Fruit fly (Drosophila melanogaster): ENCODE data around the gene U2af38.

The U2af38 gene

dm6 chr2L:271553-271952, 22.9 kb downstream of the U2af38 start, which contains the start of gene Dus1 (continued):
- TF ChIP-seq Hr78 (GFP tag; optimal IDR thresholded peaks at IDR 0.05) (no peak), Spps (tag; optimal IDR thresholded peaks at IDR 0.05) (no peak), CG16813 (GFP tag; IDR thresholded peaks at IDR 0.05; ENCODE audit: partially characterized antibody) (peak; percentile 53; the same call in 2 of the 3 replicates), hb (GFP tag; IDR thresholded peaks at IDR 0.05; ENCODE audit: partially characterized antibody) (peak; percentile 59; the same call in 2 of the 3 replicates), Six4 (GFP tag; optimal IDR thresholded peaks at IDR 0.05) (no peak), CG11398 (GFP tag; optimal IDR thresholded peaks at IDR 0.05) (no peak), E2f1 (GFP tag; IDR thresholded peaks at IDR 0.05) (no peak)

DNA sequence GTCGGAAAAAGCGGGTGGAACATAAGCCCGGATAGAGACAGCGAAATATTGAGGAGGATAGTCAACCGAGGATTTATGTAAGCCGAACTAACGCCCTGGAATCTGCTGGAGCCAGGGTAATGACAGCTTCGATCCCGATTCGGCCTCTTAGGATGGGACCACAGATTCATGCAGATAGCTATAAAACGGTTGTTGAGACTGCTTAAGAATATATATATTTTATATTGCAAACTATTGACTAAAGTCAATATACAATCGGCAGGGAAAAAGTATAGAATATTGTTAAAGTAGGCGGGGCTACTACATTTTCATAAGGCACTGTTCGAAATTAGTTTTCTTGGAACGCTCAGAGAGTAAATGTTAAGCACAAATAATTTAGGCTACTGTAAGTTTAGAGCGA, 25.7 kb downstream of the U2af38 start, which contains the start of gene CG3345:
Gene CG3345, plus strand, starts transcription at position 301 of the 400 bp plus-strand sequence.
- TF ChIP-seq NC2α (GFP tag; optimal IDR thresholded peaks at IDR 0.05) (no peak), fru (optimal IDR thresholded peaks at IDR 0.05) (no peak), grau (tag; optimal IDR thresholded peaks at IDR 0.05) (no peak), luna (GFP tag; optimal IDR thresholded peaks at IDR 0.05) (no peak), CG7556 (GFP tag; optimal IDR thresholded peaks at IDR 0.05) (no peak), CG2678 (tag; optimal IDR thresholded peaks at IDR 0.05) (no peak)

DNA sequence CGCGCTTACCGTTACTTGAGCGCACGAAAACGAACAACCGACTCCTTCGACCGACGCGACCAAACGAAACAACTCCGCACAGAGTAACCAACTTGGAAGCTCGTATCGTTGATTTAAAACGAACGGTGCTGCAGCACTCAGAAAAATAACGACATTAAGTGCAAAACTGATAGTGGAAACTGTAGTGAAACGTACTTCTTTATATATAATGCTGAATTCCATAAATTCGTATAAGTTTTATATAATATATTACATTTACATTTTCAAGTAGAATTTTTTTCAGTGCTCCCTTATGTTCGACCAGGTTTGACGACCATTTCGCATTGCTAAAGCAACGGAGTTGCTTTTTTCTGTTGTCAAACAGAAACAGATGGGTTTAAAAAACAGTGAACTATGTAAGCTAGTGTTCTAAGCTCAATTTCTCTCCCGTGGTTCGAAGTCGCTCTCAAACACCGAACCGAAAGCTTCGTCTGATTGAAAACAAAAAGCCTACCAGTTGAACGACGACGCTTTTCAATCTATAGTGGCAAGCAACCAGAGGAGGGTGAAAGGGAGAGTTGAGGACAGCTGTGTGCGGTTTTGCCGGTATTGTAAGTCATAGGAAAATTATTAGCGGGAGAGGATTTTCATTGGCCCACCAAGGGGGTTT, 26.9 kb downstream of the U2af38 start, which contains the start of gene CG17075:
Gene CG17075, minus strand, starts transcription at position 65 of the 649 bp plus-strand sequence.
- TF ChIP-seq CG11093 (GFP tag; IDR thresholded peaks at IDR 0.05) (peak; percentile 91), Fer3 (tag; optimal IDR thresholded peaks at IDR 0.05) (peak; percentile 96), NK7.1 (GFP tag; optimal IDR thresholded peaks at IDR 0.05) (peak; percentile 39), bigmax (GFP tag; optimal IDR thresholded peaks at IDR 0.05) (peak; percentile 6), sim (GFP tag; IDR thresholded peaks at IDR 0.05) (peak; percentile 53; the same call in 1 of the 2 replicates), Elba2 (GFP tag; optimal IDR thresholded peaks at IDR 0.05) (no peak), ind (GFP tag; optimal IDR thresholded peaks at IDR 0.05) (peak; percentile 94), Dad (GFP tag; optimal IDR thresholded peaks at IDR 0.05) (peak; percentile 82), nmo (GFP tag; optimal IDR thresholded peaks at IDR 0.05) (peak; percentile 93), CG12071 (GFP tag; optimal IDR thresholded peaks at IDR 0.05) (peak; percentile 88), CG1602 (GFP tag; optimal IDR thresholded peaks at IDR 0.05) (peak; percentile 91), sug (tag; optimal IDR thresholded peaks at IDR 0.05) (peak; percentile 88), CG7271 (tag; optimal IDR thresholded peaks at IDR 0.05) (peak; percentile 42), CG15269 (tag; optimal IDR thresholded peaks at IDR 0.05) (peak; percentile 97), CG12744 (GFP tag; optimal IDR thresholded peaks at IDR 0.05) (peak; percentile 69), CG13123 (GFP tag; optimal IDR thresholded peaks at IDR 0.05) (peak; percentile 86), CoRest (tag; optimal IDR thresholded peaks at IDR 0.05) (peak; percentile 95), chif (GFP tag; optimal IDR thresholded peaks at IDR 0.05) (peak; percentile 67 to 82), CG11247 (GFP tag; IDR thresholded peaks at IDR 0.05) (peak; percentile 93), stc (GFP tag; IDR thresholded peaks at IDR 0.05) (peak; percentile 93), sisA (GFP tag; IDR thresholded peaks at IDR 0.05) (peak; percentile 92), rib (GFP tag; IDR thresholded peaks at IDR 0.05) (peak; percentile 95), CG11398 (GFP tag; optimal IDR thresholded peaks at IDR 0.05) (peak; percentile 70), pnt (GFP tag; optimal IDR thresholded peaks at IDR 0.05) (peak; percentile 75), gro (GFP tag; optimal IDR thresholded peaks at IDR 0.05) (peak; percentile 75), CG13296 (GFP tag; optimal IDR thresholded peaks at IDR 0.05) (peak; percentile 95), esg (GFP tag; conservative IDR thresholded peaks at IDR 0.05) (peak; percentile 93), CG6175 (GFP tag; IDR thresholded peaks at IDR 0.05) (peak; percentile 89), Gug (GFP tag; IDR thresholded peaks at IDR 0.05) (peak; percentile 91), ken (GFP tag; IDR thresholded peaks at IDR 0.05) (peak; percentile 93), ac (GFP tag; optimal IDR thresholded peaks at IDR 0.05) (peak; percentile 23), CG8478 (optimal IDR thresholded peaks at IDR 0.05) (no peak), CG17568 (GFP tag; optimal IDR thresholded peaks at IDR 0.05) (peak; percentile 87), bab2 (GFP tag; optimal IDR thresholded peaks at IDR 0.05) (peak; percentile 71), gsb (GFP tag; IDR thresholded peaks at IDR 0.05) (peak; percentile 92), CG7928 (GFP tag; optimal IDR thresholded peaks at IDR 0.05) (peak; percentile 74)
